Fruit fly (Drosophila melanogaster) whole organism, pupa: ENCODE measurements around the gene CdGAPr.

Experiments
- CG10348 ChIP-seq: fragments of 200-800 bp; sonication (Bioruptor generic); IDR thresholded peaks from 2 replicates; pipeline ENCODE4 v1.3.6; 2022; ENCODE audit warnings: missing biosample characterization, missing genetic modification characterization
- CG13204 ChIP-seq: fragments of 200-800 bp; sonication (Bioruptor generic); optimal IDR thresholded peaks from 2 replicates; lab custom pipeline; 2018; ENCODE audit warnings: missing biosample characterization, mild to moderate bottlenecking, missing genetic modification characterization, moderate library complexity
- CG32121 ChIP-seq: fragments of 200-800 bp; sonication (Bioruptor generic); IDR thresholded peaks from 2 replicates; pipeline ENCODE4 v1.3.6; 2022; ENCODE audit warnings: missing biosample characterization, missing genetic modification characterization
- CG9948 ChIP-seq: fragments of 200-800 bp; sonication (Bioruptor generic); optimal IDR thresholded peaks from 2 replicates; lab custom pipeline; 2018; ENCODE audit warnings: missing biosample characterization, mild to moderate bottlenecking, missing genetic modification characterization, moderate library complexity
- EcR ChIP-seq: fragments of 200-800 bp; sonication (Bioruptor generic); optimal IDR thresholded peaks from 3 replicates; lab custom pipeline; 2019; ENCODE audit warnings: missing biosample characterization, missing genetic modification characterization, mild to moderate bottlenecking, moderate library complexity, missing genetic modification reagents
- Snoo ChIP-seq: fragments of 200-800 bp; sonication (Bioruptor generic); optimal IDR thresholded peaks from 3 replicates; lab custom pipeline; 2017; ENCODE audit warnings: missing biosample characterization, mild to moderate bottlenecking, missing genetic modification characterization, inconsistent platforms
- gl ChIP-seq: fragments of 200-800 bp; sonication (Bioruptor generic); optimal IDR thresholded peaks from 2 replicates; lab custom pipeline; 2018; ENCODE audit warnings: missing biosample characterization, mild to moderate bottlenecking, missing genetic modification characterization

DNA sequence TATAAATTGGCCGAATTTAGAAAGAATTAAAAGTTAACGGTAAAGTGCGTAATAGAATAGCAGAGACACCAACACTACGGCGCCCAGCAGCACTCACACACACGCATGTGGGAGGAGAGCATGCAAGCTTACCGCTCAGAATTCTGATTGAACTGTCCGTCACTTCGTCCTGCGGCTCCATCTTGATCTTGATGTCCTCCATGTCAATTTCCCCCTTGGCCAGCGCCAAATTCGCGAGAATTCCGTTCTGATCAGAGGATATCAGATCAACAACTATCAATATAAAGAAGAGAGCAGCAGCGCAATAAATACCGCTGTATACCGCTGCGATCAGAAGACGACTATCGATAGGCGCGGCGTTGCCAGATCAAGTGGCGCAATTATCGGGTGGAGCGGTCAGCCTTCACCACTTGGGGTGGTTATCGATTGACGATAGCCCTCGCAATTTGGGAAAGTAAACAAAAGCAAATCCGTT lies 56.0 kb downstream of the CdGAPr start, which contains the start of the genes CG10462 and Nf-YB:
- TF ChIP-seq Snoo (tag; lab: Kevin White, UChicago) = no peak
- no peak for TF ChIP-seq CG10348 (GFP tag; lab: Robert Waterston, UW)
- TF ChIP-seq CG32121 (GFP tag; lab: Robert Waterston, UW) = no peak
- TF ChIP-seq CG13204 = no peak
- no peak for TF ChIP-seq CG9948
- TF ChIP-seq gl (tag; lab: Kevin White, UChicago) = no peak
- TF ChIP-seq EcR (GFP tag; lab: Kevin White, UChicago) = no peak
